Worm (Caenorhabditis elegans) whole organism, L4/young adult: Measurements from ENCODE around the gene T21B4.3.

Experiments
- W03F9.2 ChIP-seq: fragments of 150-350 bp; optimal IDR thresholded peaks from 2 replicates; lab custom pipeline; 2014; ENCODE audit warnings: missing biosample characterization, missing genetic modification characterization
- him-1 ChIP-seq: sonication (generic microtip); optimal IDR thresholded peaks from 2 replicates; lab custom pipeline; 2016; ENCODE audit warnings: missing genotype, missing genetic modification reagents, missing genetic modification characterization, missing compliant biosample characterization

ce11 chrII:12518809-12519344 lies 22.0 kb upstream of the T21B4.3 start, which contains the start of gene srh-70:
- no peak for TF ChIP-seq him-1 (tag; lab: Kevin White, UChicago)
- TF ChIP-seq W03F9.2, result no peak
